Worm (Caenorhabditis elegans): ENCODE results near the gene ZC21.10.

ZC21.10 gene

ce11 chrIII:8573301-8573700 lies 43.4 kb downstream of the ZC21.10 start:
- TF ChIP-seq unc-62 (GFP tag; optimal IDR thresholded peaks at IDR 0.05), result no peak

DNA sequence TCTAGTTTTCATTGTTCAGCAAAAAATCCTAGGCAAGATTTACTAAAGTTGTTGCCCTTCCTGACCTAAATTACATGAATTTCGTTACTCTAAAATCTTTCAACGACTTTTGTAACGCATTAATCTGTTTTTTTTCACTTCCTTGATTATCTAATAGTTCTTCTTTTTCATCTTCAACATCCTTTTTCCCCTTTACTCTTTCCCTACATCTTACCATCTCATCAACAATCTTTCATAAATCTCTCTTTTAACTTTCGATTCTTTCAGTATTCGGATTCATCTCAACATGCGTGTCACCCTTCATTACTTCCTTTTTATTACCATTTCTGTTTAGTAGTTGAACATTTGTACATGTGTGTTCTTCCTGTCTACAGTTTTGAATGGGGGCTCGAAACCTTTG lies 44.0 kb downstream of the ZC21.10 start:
- no peak for TF ChIP-seq unc-62 (GFP tag; optimal IDR thresholded peaks at IDR 0.05)

DNA sequence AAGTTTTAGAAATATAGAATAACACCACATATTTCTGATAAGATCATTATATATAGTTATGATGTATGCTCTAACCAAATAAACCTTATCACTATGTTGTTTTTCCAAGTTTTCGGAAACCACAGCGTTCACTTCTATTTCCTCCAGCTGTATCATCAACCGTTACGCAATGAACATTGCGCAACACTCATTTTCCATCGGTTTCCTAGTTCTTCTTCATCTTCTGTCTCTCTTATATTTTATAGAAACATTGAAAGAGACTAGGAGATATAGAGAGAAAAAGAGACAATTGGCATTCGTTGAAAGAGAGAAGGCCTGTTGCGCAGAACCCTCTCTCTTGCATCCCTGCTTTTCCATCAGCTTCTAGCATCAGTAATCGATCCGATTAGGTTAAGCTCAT lies 44.4 kb downstream of the ZC21.10 start:
- no peak for TF ChIP-seq unc-62 (GFP tag; optimal IDR thresholded peaks at IDR 0.05)

DNA sequence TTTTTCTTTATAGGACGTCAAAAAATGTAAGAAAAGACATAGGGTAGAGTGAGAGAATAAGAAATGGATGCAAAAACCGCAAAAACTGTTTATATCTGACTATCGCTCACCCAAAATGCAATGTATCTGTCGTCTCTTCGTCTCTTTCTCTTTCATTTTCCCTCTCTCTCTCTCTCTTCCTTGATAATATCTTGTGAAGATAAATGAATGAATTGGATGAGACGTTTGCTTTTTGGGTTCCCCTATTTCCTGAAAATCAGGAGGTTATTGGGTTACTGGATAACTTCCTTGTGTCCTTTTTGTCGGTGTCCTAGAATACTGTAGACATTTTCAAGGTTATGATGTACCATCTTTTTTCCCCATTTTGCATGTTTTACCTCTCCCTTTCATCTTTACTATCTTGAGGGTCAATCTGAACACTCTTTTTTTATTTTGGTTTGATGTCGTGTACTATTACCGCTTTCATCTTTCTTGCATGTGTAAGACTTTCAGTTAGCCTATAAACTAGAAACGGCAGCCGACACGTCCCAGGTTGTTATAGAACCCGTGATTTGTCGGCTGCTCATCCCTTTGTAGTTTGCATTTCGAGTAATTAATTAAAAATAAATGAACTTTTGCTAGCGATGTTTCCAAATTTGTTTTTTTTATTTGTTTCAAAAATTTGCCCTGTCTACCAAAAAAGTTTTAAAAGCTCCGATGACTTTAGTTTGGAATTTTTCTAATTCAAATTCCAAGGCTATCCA lies 45.7 kb downstream of the ZC21.10 start:
- no peak for TF ChIP-seq unc-62 (GFP tag; optimal IDR thresholded peaks at IDR 0.05)

- no peak for TF ChIP-seq unc-62 (GFP tag; optimal IDR thresholded peaks at IDR 0.05)
These were observed 47.7 kb downstream of the ZC21.10 start for ce11 chrIII:8577534-8577933.

DNA sequence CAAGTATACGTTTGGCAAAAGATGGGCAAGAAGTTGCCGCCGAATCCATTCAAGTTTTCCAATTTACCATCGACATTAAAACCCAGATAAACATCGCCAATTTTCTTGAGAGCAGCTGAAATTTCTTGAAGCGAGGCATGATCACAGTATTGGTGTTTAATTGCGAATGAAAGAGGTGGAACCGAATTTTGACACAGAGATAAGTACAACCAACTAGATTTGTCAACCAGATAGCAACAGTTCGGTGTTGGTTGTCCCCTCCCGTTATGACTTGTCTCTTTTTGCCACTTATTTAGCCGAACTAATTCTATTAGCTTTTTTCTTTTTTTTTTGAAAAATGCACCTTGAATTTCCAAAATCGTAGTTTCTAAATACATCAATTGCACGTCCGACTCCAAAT lies 48.5 kb downstream of the ZC21.10 start:
- no peak for TF ChIP-seq unc-62 (GFP tag; optimal IDR thresholded peaks at IDR 0.05)

DNA sequence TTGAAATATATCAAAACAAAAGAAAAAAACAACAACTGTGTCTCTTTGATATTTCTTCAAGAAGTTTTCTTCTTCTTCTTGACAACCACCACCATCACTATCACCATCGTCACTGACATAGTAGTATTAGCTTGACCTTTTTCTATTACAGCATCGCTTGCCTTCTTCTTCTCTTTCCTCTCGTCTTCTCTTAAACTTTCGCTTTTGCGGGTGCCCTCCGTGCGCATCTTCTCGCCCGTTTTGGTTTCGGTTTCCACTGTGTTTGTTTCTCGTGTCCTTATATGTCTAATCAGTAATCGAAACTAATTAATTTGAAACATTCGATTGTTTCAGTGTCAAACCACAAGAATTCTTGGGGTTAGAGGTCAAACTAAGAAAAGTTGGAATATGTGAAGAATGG lies 49.5 kb downstream of the ZC21.10 start:
- TF ChIP-seq unc-62 (GFP tag; optimal IDR thresholded peaks at IDR 0.05), result no peak

DNA sequence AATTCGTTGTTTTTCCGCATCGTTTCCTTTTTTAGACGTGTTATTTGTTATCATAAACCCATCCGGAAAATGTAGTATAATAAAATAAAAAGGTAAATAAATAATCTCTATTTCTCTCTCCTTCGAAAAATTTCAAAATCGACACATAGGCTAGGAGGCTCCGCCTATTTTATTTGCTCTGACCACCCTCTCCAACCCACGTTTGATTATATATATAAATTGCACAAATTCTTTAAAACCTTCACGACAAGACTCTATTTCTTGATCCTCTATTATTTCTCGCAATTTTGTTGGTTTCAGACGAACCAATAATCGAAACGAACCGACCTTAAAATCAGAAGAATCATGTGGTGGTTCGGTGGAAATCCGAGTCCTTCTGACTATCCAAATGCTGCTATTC lies 50.9 kb downstream of the ZC21.10 start, which contains the start of gene doxa-1:
TSS of gene doxa-1 (plus strand) at position 301 of the 400 bp plus-strand sequence.
- no peak for TF ChIP-seq unc-62 (GFP tag; optimal IDR thresholded peaks at IDR 0.05)
